Worm (Caenorhabditis elegans): ENCODE measurements around the gene C49G7.12.

ce11 chrV:4029627-4030026, 8.6 kb upstream of the C49G7.12 start:
- TF ChIP-seq flt-1 (GFP tag; IDR thresholded peaks at IDR 0.05), result 0 out of 2 replicates have a peak, but pooled peaks have one; percentile 23
- no peak for TF ChIP-seq hmg-4 (GFP tag; optimal IDR thresholded peaks at IDR 0.05)
- TF ChIP-seq hnd-1 (tag; optimal IDR thresholded peaks at IDR 0.05), result no peak
- TF ChIP-seq pes-1 (GFP tag; IDR thresholded peaks at IDR 0.05), result no peak
- TF ChIP-seq ama-1 (optimal IDR thresholded peaks at IDR 0.05), result no peak
- no peak for TF ChIP-seq tbx-37 (GFP tag; conservative IDR thresholded peaks at IDR 0.05)
- no peak for TF ChIP-seq scrt-1 (GFP tag; IDR thresholded peaks at IDR 0.05)
